Fruit fly (Drosophila melanogaster): ENCODE measurements around the gene CG3868.
A peak's percentile ranks its signal among the peaks of the same experiment; 100 is the strongest.

The CG3868 gene

DNA sequence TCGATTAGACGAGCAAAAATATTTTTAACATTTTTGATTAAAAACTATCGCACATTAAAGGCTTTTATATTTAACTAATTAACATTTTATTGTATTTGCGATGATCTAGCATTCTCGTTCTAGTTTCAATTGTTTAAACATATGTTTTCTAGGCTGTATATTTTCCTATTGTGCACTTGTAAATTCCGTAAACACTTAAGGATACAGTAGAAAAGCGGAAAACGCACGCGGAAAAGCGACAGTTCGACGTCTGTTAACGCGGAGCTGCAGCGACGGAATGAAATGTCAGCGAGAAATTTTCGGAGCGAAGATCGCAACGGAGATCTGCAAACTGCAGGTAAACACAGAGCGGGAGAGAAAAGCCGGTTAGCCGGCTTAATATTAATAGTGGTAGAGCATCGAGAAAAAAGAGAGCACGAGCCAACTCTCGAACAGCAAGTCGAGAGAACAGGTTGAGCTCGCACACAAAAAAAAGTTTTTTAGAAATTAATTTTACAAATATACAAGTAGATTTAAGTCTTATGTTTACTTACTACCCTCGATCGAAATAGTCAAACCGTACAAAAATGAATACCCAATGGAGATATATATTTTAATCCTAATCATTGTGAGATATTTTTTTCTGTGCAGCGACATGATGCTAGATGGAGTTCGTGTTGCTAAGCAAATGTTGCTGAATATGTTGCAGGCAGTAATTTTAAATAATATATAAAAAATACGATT is 46.0 kb upstream of the CG3868 start (continued):
- TF ChIP-seq CG6272 (GFP tag; IDR thresholded peaks at IDR 0.05), result peak; percentile 76
- no peak for TF ChIP-seq zfh2 (GFP tag; optimal IDR thresholded peaks at IDR 0.05)
- TF ChIP-seq Myb (GFP tag; optimal IDR thresholded peaks at IDR 0.05), result peak; percentile 46
- peak; percentile 86 for TF ChIP-seq nom (GFP tag; optimal IDR thresholded peaks at IDR 0.05)
- TF ChIP-seq sob (GFP tag; IDR thresholded peaks at IDR 0.05), result peak; percentile 80
- peak; percentile 73; the same call in 1 of the 2 replicates for TF ChIP-seq aop (GFP tag; IDR thresholded peaks at IDR 0.05)
- TF ChIP-seq salm (tag; optimal IDR thresholded peaks at IDR 0.05), result peak; percentile 89
- TF ChIP-seq CG7745 (tag; optimal IDR thresholded peaks at IDR 0.05), result peak; percentile 60
- TF ChIP-seq Eip74EF (GFP tag; optimal IDR thresholded peaks at IDR 0.05), result peak in 1 of 2 experiments; percentile 29
- peak; percentile 86 to 93 for TF ChIP-seq Hr51 (GFP tag; optimal IDR thresholded peaks at IDR 0.05)
- peak; percentile 95 for TF ChIP-seq gcm (GFP tag; optimal IDR thresholded peaks at IDR 0.05)
- TF ChIP-seq luna (GFP tag; optimal IDR thresholded peaks at IDR 0.05), result no peak
- TF ChIP-seq CG18476 (GFP tag; optimal IDR thresholded peaks at IDR 0.05), result peak; percentile 86
- TF ChIP-seq Jarid2 (GFP tag; optimal IDR thresholded peaks at IDR 0.05), result peak; percentile 58
- no peak for TF ChIP-seq mirr (GFP tag; optimal IDR thresholded peaks at IDR 0.05)
- peak; percentile 77 for TF ChIP-seq CG15011 (GFP tag; optimal IDR thresholded peaks at IDR 0.05)
- TF ChIP-seq jigr1 (GFP tag; IDR thresholded peaks at IDR 0.05), result peak; percentile 25; the same call in 1 of the 3 replicates
- TF ChIP-seq CG1792 (GFP tag; optimal IDR thresholded peaks at IDR 0.05), result peak; percentile 33
- no peak for TF ChIP-seq ash1 (GFP tag; optimal IDR thresholded peaks at IDR 0.05)
- peak; percentile 97 for TF ChIP-seq unpg (GFP tag; optimal IDR thresholded peaks at IDR 0.05)
- 0 out of 2 replicates have a peak, but pooled peaks have one; percentile 51 for TF ChIP-seq CG11085 (GFP tag; IDR thresholded peaks at IDR 0.05)
- TF ChIP-seq sd (tag; optimal IDR thresholded peaks at IDR 0.05), result peak; percentile 57
- peak; percentile 88 for TF ChIP-seq ems (GFP tag; optimal IDR thresholded peaks at IDR 0.05)
- peak; percentile 84 for TF ChIP-seq Mes4 (GFP tag; optimal IDR thresholded peaks at IDR 0.05)
- peak; percentile 86 for TF ChIP-seq Mrtf (GFP tag; IDR thresholded peaks at IDR 0.05)
- TF ChIP-seq Adf1 (GFP tag; IDR thresholded peaks at IDR 0.05), result no peak
- peak; percentile 45 for TF ChIP-seq Sry-δ (GFP tag; optimal IDR thresholded peaks at IDR 0.05)
- TF ChIP-seq ranshi (GFP tag; IDR thresholded peaks at IDR 0.05), result peak; percentile 92
- TF ChIP-seq crc (GFP tag; optimal IDR thresholded peaks at IDR 0.05), result peak; percentile 70
- TF ChIP-seq CG16813 (GFP tag; IDR thresholded peaks at IDR 0.05; ENCODE audit: partially characterized antibody), result no peak
- TF ChIP-seq CG6254 (GFP tag; optimal IDR thresholded peaks at IDR 0.05), result peak; percentile 92
- TF ChIP-seq CG31441 (GFP tag; IDR thresholded peaks at IDR 0.05), result peak; percentile 96
- TF ChIP-seq CHES-1-like (GFP tag; optimal IDR thresholded peaks at IDR 0.05), result peak; percentile 74
- peak; percentile 93 for TF ChIP-seq HLH3B (GFP tag; IDR thresholded peaks at IDR 0.05)
- peak; percentile 79 for TF ChIP-seq Hmr (GFP tag; optimal IDR thresholded peaks at IDR 0.05)
- TF ChIP-seq lbe (GFP tag; optimal IDR thresholded peaks at IDR 0.05), result peak; percentile 85
- TF ChIP-seq Opbp (GFP tag; IDR thresholded peaks at IDR 0.05; ENCODE audit: partially characterized antibody), result no peak
- peak; percentile 95 for TF ChIP-seq CG8388 (GFP tag; optimal IDR thresholded peaks at IDR 0.05)
- TF ChIP-seq Xrp1 (GFP tag; IDR thresholded peaks at IDR 0.05), result peak; percentile 97
- TF ChIP-seq CG13894 (tag; optimal IDR thresholded peaks at IDR 0.05), result no peak
- TF ChIP-seq D (optimal IDR thresholded peaks at IDR 0.05), result no peak
- peak; percentile 92 for TF ChIP-seq D (GFP tag; optimal IDR thresholded peaks at IDR 0.05)
- peak; percentile 94 for TF ChIP-seq CG14710 (tag; optimal IDR thresholded peaks at IDR 0.05)
- TF ChIP-seq Ets97D (GFP tag; optimal IDR thresholded peaks at IDR 0.05), result no peak
- TF ChIP-seq CG31365 (tag; optimal IDR thresholded peaks at IDR 0.05), result peak; percentile 42
- peak; percentile 73 for TF ChIP-seq tx (GFP tag; optimal IDR thresholded peaks at IDR 0.05)
- peak; percentile 89 for TF ChIP-seq CG6813 (GFP tag; optimal IDR thresholded peaks at IDR 0.05)
- peak; percentile 89 for TF ChIP-seq CG13775 (GFP tag; optimal IDR thresholded peaks at IDR 0.05)
- peak; percentile 83 for TF ChIP-seq sqz (GFP tag; optimal IDR thresholded peaks at IDR 0.05)
